Worm (Caenorhabditis elegans) whole organism, L2 larva: ENCODE results near the gene best-12.

ENCODE experiments used
- ama-1 ChIP-seq: fragments of 150-350 bp; optimal IDR thresholded peaks from 2 replicates; lab custom pipeline; 2018; ENCODE audit warnings: inconsistent platforms
- blmp-1 ChIP-seq: sonication (generic microtip); optimal IDR thresholded peaks from 2 replicates; lab custom pipeline; 2017; ENCODE audit warnings: missing genetic modification characterization, mild to moderate bottlenecking, missing compliant biosample characterization, antibody characterized with exemption, moderate library complexity; ENCODE audit not compliant: insufficient read depth
- ceh-82 ChIP-seq: fragments of 150-350 bp; optimal IDR thresholded peaks from 2 replicates; lab custom pipeline; 2014; ENCODE audit warnings: missing biosample characterization, missing genetic modification characterization
- egl-27 ChIP-seq: sonication (generic microtip); optimal IDR thresholded peaks from 3 replicates; lab custom pipeline; 2017; ENCODE audit warnings: missing biosample characterization, missing genetic modification reagents, missing genetic modification characterization
- elt-3 ChIP-seq: sonication (generic microtip); optimal IDR thresholded peaks from 2 replicates; lab custom pipeline; 2017; ENCODE audit warnings: missing biosample characterization, missing genetic modification characterization
- gmeb-1 ChIP-seq: fragments of 150-350 bp; optimal IDR thresholded peaks from 2 replicates; lab custom pipeline; 2014; ENCODE audit warnings: missing biosample characterization, missing genetic modification characterization
- lin-13 ChIP-seq: fragments of 150-350 bp; optimal IDR thresholded peaks from 2 replicates; lab custom pipeline; 2014; ENCODE audit warnings: missing biosample characterization, missing genetic modification reagents, missing genetic modification characterization
- lin-39 ChIP-seq: fragments of 150-350 bp; optimal IDR thresholded peaks from 2 replicates; lab custom pipeline; 2014; ENCODE audit warnings: missing biosample characterization, missing genetic modification reagents, missing genetic modification characterization
- mdl-1 ChIP-seq, 2 experiments: fragments of 150-350 bp in 1 of 2; sonication (generic microtip) in 1 of 2; optimal IDR thresholded peaks; 2 replicates each; lab custom pipeline; 2017; ENCODE audit warnings: missing biosample characterization in 2 of 2, missing genetic modification characterization in 2 of 2
- nhr-11 ChIP-seq: fragments of 150-350 bp; optimal IDR thresholded peaks from 2 replicates; lab custom pipeline; 2014; ENCODE audit warnings: missing biosample characterization, missing genetic modification characterization
- nhr-12 ChIP-seq: fragments of 150-350 bp; optimal IDR thresholded peaks from 2 replicates; lab custom pipeline; 2014; ENCODE audit warnings: missing biosample characterization, missing genetic modification characterization
- nhr-23 ChIP-seq: fragments of 150-350 bp; optimal IDR thresholded peaks from 2 replicates; lab custom pipeline; 2014; ENCODE audit warnings: missing biosample characterization, missing genetic modification reagents, missing genetic modification characterization
- unc-62 ChIP-seq: fragments of 150-350 bp; optimal IDR thresholded peaks from 2 replicates; lab custom pipeline; 2014; ENCODE audit warnings: missing biosample characterization, missing genetic modification reagents, missing genetic modification characterization
- ztf-4 ChIP-seq: fragments of 150-350 bp; optimal IDR thresholded peaks from 2 replicates; lab custom pipeline; 2014; ENCODE audit warnings: missing biosample characterization, missing genetic modification characterization

ce11 chrV:16016977-16017376, 32.3 kb upstream of the best-12 start:
- no peak for TF ChIP-seq ama-1 (lab: Kevin White, UChicago)
- TF ChIP-seq lin-13 (GFP tag; lab: Kevin White, UChicago) = no peak
- TF ChIP-seq gmeb-1 (tag; lab: Kevin White, UChicago) = no peak
- TF ChIP-seq unc-62 (GFP tag; lab: Kevin White, UChicago) = no peak
- TF ChIP-seq nhr-12 (tag; lab: Kevin White, UChicago) = no peak
- TF ChIP-seq egl-27 (tag; lab: Kevin White, UChicago) = no peak
- TF ChIP-seq blmp-1 (tag; lab: Kevin White, UChicago) = no peak
- TF ChIP-seq lin-39 (tag; lab: Kevin White, UChicago) = no peak
- no peak for TF ChIP-seq nhr-11
- no peak for TF ChIP-seq nhr-23
- TF ChIP-seq elt-3 (tag; lab: Kevin White, UChicago) = no peak
- no peak for TF ChIP-seq ceh-82 (tag; lab: Kevin White, UChicago)
- TF ChIP-seq ztf-4 = no peak
- TF ChIP-seq mdl-1 (tag; optimal IDR thresholded peaks at IDR 0.05; lab: Kevin White, UChicago) = no peak
